Worm (Caenorhabditis elegans) whole organism, early embryonic: Measurements from ENCODE around the gene F42A10.9.
A peak's percentile ranks its signal among the peaks of the same experiment; 100 is the strongest.

ENCODE experiments used
- B0310.2 ChIP-seq: sonication (generic microtip); optimal IDR thresholded peaks from 2 replicates; lab custom pipeline; 2016; ENCODE audit warnings: mild to moderate bottlenecking, missing genetic modification characterization, missing compliant biosample characterization
- F13C5.2 ChIP-seq: sonication (generic microtip); optimal IDR thresholded peaks from 2 replicates; lab custom pipeline; 2017; ENCODE audit warnings: mild to moderate bottlenecking, missing genetic modification characterization, inconsistent platforms, missing compliant biosample characterization
- aly-1 ChIP-seq: sonication (generic microtip); optimal IDR thresholded peaks from 2 replicates; lab custom pipeline; 2016; ENCODE audit warnings: missing genetic modification characterization, missing compliant biosample characterization
- ama-1 ChIP-seq: fragments of 150-350 bp; optimal IDR thresholded peaks from 2 replicates; lab custom pipeline; 2014
- ceh-13 ChIP-seq: fragments of 200-800 bp; sonication (Bioruptor generic); optimal IDR thresholded peaks from 2 replicates; lab custom pipeline; 2018; ENCODE audit warnings: mild to moderate bottlenecking, missing genetic modification characterization, missing compliant biosample characterization
- ceh-36 ChIP-seq: sonication (generic microtip); optimal IDR thresholded peaks from 2 replicates; lab custom pipeline; 2016; ENCODE audit warnings: missing genetic modification characterization, inconsistent platforms, missing compliant biosample characterization
- ets-7 ChIP-seq: sonication (generic microtip); optimal IDR thresholded peaks from 2 replicates; lab custom pipeline; 2016; ENCODE audit warnings: missing genotype, missing genetic modification characterization, missing compliant biosample characterization
- flt-1 ChIP-seq: fragments of 200-800 bp; sonication (Bioruptor generic); IDR thresholded peaks from 2 replicates; pipeline ENCODE4 v1.3.6; 2022; ENCODE audit warnings: missing genetic modification characterization, missing compliant biosample characterization
- hmbx-1 ChIP-seq: sonication (generic microtip); optimal IDR thresholded peaks from 2 replicates; lab custom pipeline; 2016; ENCODE audit warnings: mild to moderate bottlenecking, missing genetic modification characterization, missing compliant biosample characterization
- hmg-4 ChIP-seq: fragments of 200-800 bp; sonication (Bioruptor generic); optimal IDR thresholded peaks from 2 replicates; lab custom pipeline; 2018; ENCODE audit warnings: mild to moderate bottlenecking, missing genetic modification characterization, missing compliant biosample characterization
- hnd-1 ChIP-seq: sonication (generic microtip); optimal IDR thresholded peaks from 2 replicates; lab custom pipeline; 2016; ENCODE audit warnings: missing genetic modification characterization, missing compliant biosample characterization
- pes-1 ChIP-seq: fragments of 200-800 bp; sonication (Bioruptor generic); IDR thresholded peaks from 2 replicates; pipeline ENCODE4 v1.3.6; 2022; ENCODE audit warnings: missing genetic modification reagents, missing genetic modification characterization, missing compliant biosample characterization
- scrt-1 ChIP-seq: fragments of 200-800 bp; sonication (Bioruptor generic); IDR thresholded peaks from 2 replicates; pipeline ENCODE4 v1.3.6; 2022; ENCODE audit warnings: missing genetic modification characterization, missing compliant biosample characterization
- sea-1 ChIP-seq: fragments of 200-800 bp; sonication (Bioruptor generic); conservative IDR thresholded peaks from 2 replicates; pipeline ENCODE4 v1.3.6; 2022; ENCODE audit warnings: missing genetic modification characterization, missing compliant biosample characterization
- tbx-11 ChIP-seq: fragments of 200-800 bp; sonication (Bioruptor generic); IDR thresholded peaks from 2 replicates; pipeline ENCODE4 v1.3.6; 2022; ENCODE audit warnings: missing genetic modification characterization, missing compliant biosample characterization
- tbx-37 ChIP-seq: fragments of 200-800 bp; sonication (Bioruptor generic); conservative IDR thresholded peaks from 2 replicates; pipeline ENCODE4 v1.3.6; 2022; ENCODE audit warnings: missing genetic modification reagents, missing genetic modification characterization, missing compliant biosample characterization
- tra-4 ChIP-seq: sonication (generic microtip); optimal IDR thresholded peaks from 2 replicates; lab custom pipeline; 2017; ENCODE audit warnings: missing genetic modification characterization, missing compliant biosample characterization

F42A10.9 gene

ce11 chrIII:6141532-6141931 is 22.8 kb upstream of the F42A10.9 start:
- TF ChIP-seq ceh-36 (tag; lab: Kevin White, UChicago), result no peak
- TF ChIP-seq F13C5.2 (tag; lab: Kevin White, UChicago), result peak; percentile 17

- TF ChIP-seq flt-1 (GFP tag; lab: Robert Waterston, UW) (no peak), hmbx-1 (no peak), tbx-37 (GFP tag; lab: Robert Waterston, UW) (no peak), sea-1 (no peak), tra-4 (no peak), aly-1 (tag; lab: Kevin White, UChicago) (no peak), hmg-4 (GFP tag; lab: Kevin White, UChicago) (no peak), ama-1 (lab: Kevin White, UChicago) (no peak), B0310.2 (tag; lab: Kevin White, UChicago) (no peak), hnd-1 (tag; lab: Kevin White, UChicago) (no peak), tbx-11 (no peak), ets-7 (tag; lab: Kevin White, UChicago) (no peak), scrt-1 (GFP tag; lab: Robert Waterston, UW) (no peak), F13C5.2 (tag; lab: Kevin White, UChicago) (no peak), pes-1 (GFP tag; lab: Robert Waterston, UW) (no peak), ceh-36 (tag; lab: Kevin White, UChicago) (no peak), ceh-13 (GFP tag; lab: Kevin White, UChicago) (no peak)
These were observed 19.9 kb upstream of the F42A10.9 start for ce11 chrIII:6144390-6144962.

ce11 chrIII:6145309-6145708 is 19.1 kb upstream of the F42A10.9 start:
- TF ChIP-seq flt-1 (GFP tag; lab: Robert Waterston, UW), result no peak
- no peak for TF ChIP-seq ceh-36 (tag; lab: Kevin White, UChicago)
- TF ChIP-seq hnd-1 (tag; lab: Kevin White, UChicago), result no peak
- TF ChIP-seq ets-7 (tag; lab: Kevin White, UChicago), result no peak
- TF ChIP-seq B0310.2 (tag; lab: Kevin White, UChicago), result no peak
- no peak for TF ChIP-seq ama-1 (lab: Kevin White, UChicago)
- TF ChIP-seq aly-1 (tag; lab: Kevin White, UChicago), result no peak
- TF ChIP-seq hmbx-1, result no peak
- TF ChIP-seq tbx-37 (GFP tag; lab: Robert Waterston, UW), result no peak
- TF ChIP-seq pes-1 (GFP tag; lab: Robert Waterston, UW), result no peak
- no peak for TF ChIP-seq hmg-4 (GFP tag; lab: Kevin White, UChicago)
- TF ChIP-seq tbx-11, result no peak
- TF ChIP-seq scrt-1 (GFP tag; lab: Robert Waterston, UW), result no peak
- no peak for TF ChIP-seq tra-4
- TF ChIP-seq ceh-13 (GFP tag; lab: Kevin White, UChicago), result no peak
- no peak for TF ChIP-seq F13C5.2 (tag; lab: Kevin White, UChicago)

- TF ChIP-seq ceh-13 (GFP tag; lab: Kevin White, UChicago) (no peak), ama-1 (lab: Kevin White, UChicago) (no peak), hmbx-1 (no peak), flt-1 (GFP tag; lab: Robert Waterston, UW) (no peak), tbx-37 (GFP tag; lab: Robert Waterston, UW) (no peak), B0310.2 (tag; lab: Kevin White, UChicago) (no peak), pes-1 (GFP tag; lab: Robert Waterston, UW) (no peak), F13C5.2 (tag; lab: Kevin White, UChicago) (no peak), hnd-1 (tag; lab: Kevin White, UChicago) (no peak), ceh-36 (tag; lab: Kevin White, UChicago) (no peak), hmg-4 (GFP tag; lab: Kevin White, UChicago) (no peak), ets-7 (tag; lab: Kevin White, UChicago) (no peak), aly-1 (tag; lab: Kevin White, UChicago) (no peak), tra-4 (no peak), sea-1 (no peak), tbx-11 (no peak), scrt-1 (GFP tag; lab: Robert Waterston, UW) (no peak)
These were observed 18.5 kb upstream of the F42A10.9 start, which contains the start of gene Y42G9A.3 for ce11 chrIII:6145896-6146295. Gene Y42G9A.3, plus strand, starts transcription at chrIII:6146258.

ce11 chrIII:6146797-6147196 is 17.6 kb upstream of the F42A10.9 start:
- TF ChIP-seq ceh-13 (GFP tag; lab: Kevin White, UChicago), result no peak
- TF ChIP-seq B0310.2 (tag; lab: Kevin White, UChicago), result no peak
- no peak for TF ChIP-seq pes-1 (GFP tag; lab: Robert Waterston, UW)
- no peak for TF ChIP-seq hmbx-1

ce11 chrIII:6147903-6148302 is 16.5 kb upstream of the F42A10.9 start, which contains the start of gene Y42G9A.2:
Gene Y42G9A.2, plus strand, starts transcription at chrIII:6148186.
- no peak for TF ChIP-seq hnd-1 (tag; lab: Kevin White, UChicago)
- TF ChIP-seq tbx-11, result no peak
- no peak for TF ChIP-seq hmbx-1
- no peak for TF ChIP-seq aly-1 (tag; lab: Kevin White, UChicago)

- TF ChIP-seq scrt-1 (GFP tag; lab: Robert Waterston, UW) (no peak), ama-1 (lab: Kevin White, UChicago) (no peak), pes-1 (GFP tag; lab: Robert Waterston, UW) (no peak), B0310.2 (tag; lab: Kevin White, UChicago) (no peak), sea-1 (no peak), hmbx-1 (no peak), tra-4 (no peak), hmg-4 (GFP tag; lab: Kevin White, UChicago) (no peak), tbx-11 (no peak), ets-7 (tag; lab: Kevin White, UChicago) (no peak), tbx-37 (GFP tag; lab: Robert Waterston, UW) (no peak), ceh-13 (GFP tag; lab: Kevin White, UChicago) (no peak), F13C5.2 (tag; lab: Kevin White, UChicago) (no peak), flt-1 (GFP tag; lab: Robert Waterston, UW) (no peak), aly-1 (tag; lab: Kevin White, UChicago) (no peak), hnd-1 (tag; lab: Kevin White, UChicago) (no peak), ceh-36 (tag; lab: Kevin White, UChicago) (no peak)
These were observed 15.7 kb upstream of the F42A10.9 start for ce11 chrIII:6148684-6149083.
